Fruit fly (Drosophila melanogaster) whole organism, embryonic: ENCODE measurements around the gene Mco4.

Experiments used
- Atf-2 ChIP-seq: fragments of 200-800 bp; sonication (Bioruptor generic); optimal IDR thresholded peaks from 2 replicates; lab custom pipeline; 2016; ENCODE audit warnings: missing biosample characterization, missing genetic modification characterization
- CG10321 ChIP-seq: fragments of 200-800 bp; sonication (Bioruptor generic); IDR thresholded peaks from 2 replicates; pipeline ENCODE4 v1.3.6; 2022; ENCODE audit warnings: missing biosample characterization, missing genetic modification characterization
- CG10543 ChIP-seq: fragments of 200-800 bp; sonication (Bioruptor generic); optimal IDR thresholded peaks from 3 replicates; lab custom pipeline; 2017; ENCODE audit warnings: missing biosample characterization, mild to moderate bottlenecking, missing genetic modification characterization, moderate library complexity
- CG10959 ChIP-seq: fragments of 200-800 bp; sonication (Bioruptor generic); IDR thresholded peaks from 2 replicates; pipeline ENCODE4 v1.3.6; 2022; ENCODE audit warnings: missing biosample characterization, missing genetic modification characterization
- CG11247 ChIP-seq: fragments of 200-800 bp; sonication (Bioruptor generic); IDR thresholded peaks from 2 replicates; pipeline ENCODE4 v1.3.6; 2022; ENCODE audit warnings: missing biosample characterization, missing genetic modification characterization
- CG11696 ChIP-seq: fragments of 200-800 bp; sonication (Bioruptor generic); IDR thresholded peaks from 2 replicates; pipeline ENCODE4 v1.3.6; 2022; ENCODE audit warnings: missing biosample characterization, missing genetic modification characterization
- CG12071 ChIP-seq: fragments of 200-800 bp; sonication (Bioruptor generic); optimal IDR thresholded peaks from 3 replicates; lab custom pipeline; 2018; ENCODE audit warnings: missing biosample characterization, mild to moderate bottlenecking, missing genetic modification characterization
- CG12391 ChIP-seq: fragments of 200-800 bp; sonication (Bioruptor generic); optimal IDR thresholded peaks from 3 replicates; lab custom pipeline; 2018; ENCODE audit warnings: missing biosample characterization, mild to moderate bottlenecking, missing genetic modification characterization, moderate library complexity
- CG14050 ChIP-seq: fragments of 200-800 bp; sonication (Bioruptor generic); IDR thresholded peaks from 3 replicates; pipeline ENCODE4 v1.3.6; 2022; ENCODE audit warnings: missing biosample characterization, missing genetic modification characterization
- CG14667 ChIP-seq: fragments of 200-800 bp; sonication (Bioruptor generic); IDR thresholded peaks from 2 replicates; pipeline ENCODE4 v1.3.6; 2022; ENCODE audit warnings: missing biosample characterization, missing genetic modification characterization
- CG17328 ChIP-seq: fragments of 200-800 bp; sonication (Bioruptor generic); IDR thresholded peaks from 2 replicates; pipeline ENCODE4 v1.3.6; 2022; ENCODE audit warnings: missing biosample characterization, missing genetic modification characterization
- CG17568 ChIP-seq: fragments of 200-800 bp; sonication (Bioruptor generic); optimal IDR thresholded peaks from 2 replicates; lab custom pipeline; 2018; ENCODE audit warnings: missing biosample characterization, mild to moderate bottlenecking, missing genetic modification characterization, moderate library complexity
- CG18764 ChIP-seq: fragments of 200-800 bp; sonication (Bioruptor generic); optimal IDR thresholded peaks from 3 replicates; lab custom pipeline; 2016; ENCODE audit warnings: missing biosample characterization, missing genetic modification characterization
- CG3838 ChIP-seq: fragments of 200-800 bp; sonication (Bioruptor generic); optimal IDR thresholded peaks from 3 replicates; lab custom pipeline; 2016; ENCODE audit warnings: missing biosample characterization, missing genetic modification characterization
- CG3847 ChIP-seq: fragments of 200-800 bp; sonication (Bioruptor generic); IDR thresholded peaks from 2 replicates; pipeline ENCODE4 v1.3.6; 2022; ENCODE audit warnings: missing biosample characterization, missing genetic modification characterization
- CG6765 ChIP-seq: fragments of 200-800 bp; sonication (Bioruptor generic); optimal IDR thresholded peaks from 3 replicates; lab custom pipeline; 2017; ENCODE audit warnings: missing biosample characterization, mild to moderate bottlenecking, missing genetic modification characterization
- CG6813 ChIP-seq: fragments of 200-800 bp; sonication (Bioruptor generic); optimal IDR thresholded peaks from 2 replicates; lab custom pipeline; 2017; ENCODE audit warnings: missing biosample characterization, missing genetic modification characterization, mild to moderate bottlenecking, moderate library complexity, missing genetic modification reagents
- CG7839 ChIP-seq: fragments of 200-800 bp; sonication (Bioruptor generic); optimal IDR thresholded peaks from 3 replicates; lab custom pipeline; 2018; ENCODE audit warnings: missing biosample characterization, mild to moderate bottlenecking, missing genetic modification characterization, moderate library complexity
- CG7928 ChIP-seq: fragments of 200-800 bp; sonication (Bioruptor generic); optimal IDR thresholded peaks from 2 replicates; lab custom pipeline; 2017; ENCODE audit warnings: missing biosample characterization, mild to moderate bottlenecking, missing genetic modification characterization
- CG8290 ChIP-seq, 3 experiments: fragments of 200-800 bp; sonication (Bioruptor generic); optimal IDR thresholded peaks; 2 replicates each; lab custom pipeline; 2016 to 2019; ENCODE audit warnings: missing biosample characterization in 3 of 3, missing genetic modification characterization in 3 of 3, mild to moderate bottlenecking in 2 of 3, moderate library complexity in 1 of 3
- CG8944 ChIP-seq: fragments of 200-800 bp; sonication (Bioruptor generic); optimal IDR thresholded peaks from 3 replicates; lab custom pipeline; 2016; ENCODE audit warnings: missing biosample characterization, missing genetic modification characterization
- CG9215 ChIP-seq: fragments of 200-800 bp; sonication (Bioruptor generic); IDR thresholded peaks from 2 replicates; pipeline ENCODE4 v1.3.6; 2022; ENCODE audit warnings: missing biosample characterization, missing genetic modification characterization
- CG9797 ChIP-seq: fragments of 200-800 bp; sonication (Bioruptor generic); optimal IDR thresholded peaks from 3 replicates; lab custom pipeline; 2018; ENCODE audit warnings: missing biosample characterization, mild to moderate bottlenecking, missing genetic modification characterization
- CG9876 ChIP-seq: fragments of 200-800 bp; sonication (Bioruptor generic); optimal IDR thresholded peaks from 2 replicates; lab custom pipeline; 2016; ENCODE audit warnings: missing biosample characterization, missing genetic modification characterization
- CHES-1-like ChIP-seq: fragments of 200-800 bp; sonication (Bioruptor generic); optimal IDR thresholded peaks from 2 replicates; lab custom pipeline; 2016; ENCODE audit warnings: missing biosample characterization, missing genetic modification characterization
- Camta ChIP-seq: fragments of 200-800 bp; sonication (Bioruptor generic); optimal IDR thresholded peaks from 2 replicates; lab custom pipeline; 2016; ENCODE audit warnings: missing biosample characterization, missing genetic modification characterization
- CkIIα-i1 ChIP-seq: fragments of 200-800 bp; sonication (Bioruptor generic); IDR thresholded peaks from 2 replicates; pipeline ENCODE4 v1.3.6; 2022; ENCODE audit warnings: missing biosample characterization, missing genetic modification characterization
- D19A ChIP-seq: fragments of 200-800 bp; optimal IDR thresholded peaks from 3 replicates; lab custom pipeline; 2019; ENCODE audit warnings: missing biosample characterization, mild to moderate bottlenecking, missing genetic modification characterization, moderate library complexity
- ERR ChIP-seq: fragments of 200-800 bp; sonication (Bioruptor generic); optimal IDR thresholded peaks from 2 replicates; lab custom pipeline; 2016; ENCODE audit warnings: missing biosample characterization, missing genetic modification characterization
- Nf-YC ChIP-seq: fragments of 200-800 bp; optimal IDR thresholded peaks from 3 replicates; lab custom pipeline; 2019; ENCODE audit warnings: missing biosample characterization, mild to moderate bottlenecking, missing genetic modification characterization, moderate library complexity
- Xbp1 ChIP-seq: fragments of 200-800 bp; sonication (Bioruptor generic); optimal IDR thresholded peaks from 3 replicates; lab custom pipeline; 2016; ENCODE audit warnings: missing biosample characterization, mild to moderate bottlenecking, missing genetic modification characterization
- abd-A ChIP-seq: fragments of 200-800 bp; sonication (Bioruptor generic); optimal IDR thresholded peaks from 3 replicates; lab custom pipeline; 2019; ENCODE audit warnings: missing biosample characterization, mild to moderate bottlenecking, missing genetic modification characterization, moderate library complexity
- dmrt11E ChIP-seq: fragments of 200-800 bp; sonication (Bioruptor generic); optimal IDR thresholded peaks from 3 replicates; lab custom pipeline; 2018; ENCODE audit warnings: missing biosample characterization, mild to moderate bottlenecking, missing genetic modification characterization, moderate library complexity
- dmrt99B ChIP-seq: fragments of 200-800 bp; sonication (Bioruptor generic); optimal IDR thresholded peaks from 2 replicates; lab custom pipeline; 2018; ENCODE audit warnings: missing biosample characterization, mild to moderate bottlenecking, missing genetic modification characterization, moderate library complexity
- fd3F ChIP-seq: fragments of 200-800 bp; sonication (Bioruptor generic); optimal IDR thresholded peaks from 2 replicates; lab custom pipeline; 2018; ENCODE audit warnings: missing biosample characterization, mild to moderate bottlenecking, missing genetic modification characterization, moderate library complexity
- fu2 ChIP-seq: fragments of 200-800 bp; sonication (Bioruptor generic); optimal IDR thresholded peaks from 2 replicates; lab custom pipeline; 2016; ENCODE audit warnings: missing biosample characterization, missing genetic modification characterization
- insv ChIP-seq, 2 experiments: fragments of 200-800 bp; sonication (Bioruptor generic); optimal IDR thresholded peaks; 3 replicates each; lab custom pipeline; 2016 to 2018; ENCODE audit warnings: missing biosample characterization in 2 of 2, missing genetic modification characterization in 2 of 2
- lbe ChIP-seq: fragments of 200-800 bp; sonication (Bioruptor generic); optimal IDR thresholded peaks from 2 replicates; lab custom pipeline; 2016; ENCODE audit warnings: missing biosample characterization, mild to moderate bottlenecking, missing genetic modification characterization
- odd ChIP-seq: fragments of 200-800 bp; sonication (Bioruptor generic); optimal IDR thresholded peaks from 2 replicates; lab custom pipeline; 2017; ENCODE audit warnings: missing biosample characterization, mild to moderate bottlenecking, missing genetic modification characterization
- peb ChIP-seq: fragments of 200-800 bp; sonication (Bioruptor generic); IDR thresholded peaks from 2 replicates; pipeline ENCODE4 v1.3.6; 2022; ENCODE audit warnings: missing biosample characterization, missing genetic modification characterization
- ranshi ChIP-seq: fragments of 200-800 bp; sonication (Bioruptor generic); IDR thresholded peaks from 2 replicates; pipeline ENCODE4 v1.3.6; 2022; ENCODE audit warnings: missing biosample characterization, missing genetic modification characterization
- row ChIP-seq: fragments of 200-800 bp; sonication (Bioruptor generic); IDR thresholded peaks from 3 replicates; pipeline ENCODE4 v1.3.6; 2022; ENCODE audit warnings: missing biosample characterization, missing genetic modification characterization
- sc ChIP-seq, 3 experiments: fragments of >200 bp in 2 of 3; fragments of 200-800 bp in 1 of 3; sonication (Bioruptor generic) in 1 of 3; optimal IDR thresholded peaks; 2 replicates in 2 of 3; 3 replicates in 1 of 3; lab custom pipeline; 2017; ENCODE audit warnings: mild to moderate bottlenecking in 1 of 3, missing biosample characterization in 1 of 3, missing genetic modification characterization in 1 of 3, missing genetic modification reagents in 1 of 3
- scrt ChIP-seq: fragments of 200-800 bp; sonication (Bioruptor generic); optimal IDR thresholded peaks from 2 replicates; lab custom pipeline; 2018; ENCODE audit warnings: missing biosample characterization, mild to moderate bottlenecking, missing genetic modification characterization, moderate library complexity
- seq ChIP-seq: fragments of 200-800 bp; sonication (Bioruptor generic); IDR thresholded peaks from 2 replicates; pipeline ENCODE4 v1.3.6; 2022; ENCODE audit warnings: missing biosample characterization, missing genetic modification characterization
- sima ChIP-seq: fragments of 200-800 bp; sonication (Bioruptor generic); optimal IDR thresholded peaks from 2 replicates; lab custom pipeline; 2016; ENCODE audit warnings: missing biosample characterization, missing genetic modification characterization
- sug ChIP-seq: fragments of 200-800 bp; optimal IDR thresholded peaks from 2 replicates; lab custom pipeline; 2019; ENCODE audit warnings: missing biosample characterization, mild to moderate bottlenecking, missing genetic modification characterization, moderate library complexity
- tap ChIP-seq: fragments of 200-800 bp; optimal IDR thresholded peaks from 3 replicates; lab custom pipeline; 2019; ENCODE audit warnings: missing biosample characterization, mild to moderate bottlenecking, missing genetic modification characterization, moderate library complexity
- trem ChIP-seq: fragments of 200-800 bp; optimal IDR thresholded peaks from 3 replicates; lab custom pipeline; 2019; ENCODE audit warnings: missing biosample characterization, mild to moderate bottlenecking, missing genetic modification characterization, moderate library complexity
- twi ChIP-seq: fragments of 200-800 bp; optimal IDR thresholded peaks from 2 replicates; lab custom pipeline; 2019; ENCODE audit warnings: missing biosample characterization, mild to moderate bottlenecking, missing genetic modification characterization, moderate library complexity
- zf30C ChIP-seq: fragments of 200-800 bp; sonication (Bioruptor generic); optimal IDR thresholded peaks from 3 replicates; lab custom pipeline; 2018; ENCODE audit warnings: missing biosample characterization, mild to moderate bottlenecking, missing genetic modification characterization

The Mco4 gene

dm6 chrX:17820252-17820651 is 35.7 kb downstream of the Mco4 start (continued):
- TF ChIP-seq fd3F (GFP tag; lab: Kevin White, UChicago) (no peak), sima (no peak), D19A (tag; lab: Kevin White, UChicago) (no peak), CG14667 (no peak), CG10543 (GFP tag; lab: Kevin White, UChicago) (no peak), ERR (GFP tag; lab: Kevin White, UChicago) (no peak), CG7839 (tag; lab: Kevin White, UChicago) (peak; percentile 47), CG9876 (GFP tag; lab: Kevin White, UChicago) (peak; percentile 48), zf30C (no peak), lbe (no peak), CG6813 (GFP tag; lab: Kevin White, UChicago) (no peak), insv (GFP tag; optimal IDR thresholded peaks at IDR 0.05; lab: Kevin White, UChicago) (peak in 1 of 2 experiments; percentile 59), dmrt11E (tag; lab: Kevin White, UChicago) (peak; percentile 0), CG17568 (GFP tag; lab: Kevin White, UChicago) (no peak), CG14050 (GFP tag; lab: Robert Waterston, UW) (no peak), CG12071 (GFP tag; lab: Kevin White, UChicago) (no peak), CG3847 (GFP tag; lab: Robert Waterston, UW) (peak; percentile 30), CG10959 (GFP tag; lab: Robert Waterston, UW) (no peak), Xbp1 (GFP tag; lab: Kevin White, UChicago) (peak; percentile 66), odd (no peak), dmrt99B (tag; lab: Kevin White, UChicago) (no peak), CG17328 (no peak), abd-A (tag; lab: Kevin White, UChicago) (peak; percentile 40), Atf-2 (GFP tag; lab: Kevin White, UChicago) (no peak), CG6765 (GFP tag; lab: Kevin White, UChicago) (no peak), tap (tag; lab: Kevin White, UChicago) (no peak), Camta (no peak), CG3838 (GFP tag; lab: Kevin White, UChicago) (no peak), CHES-1-like (GFP tag; lab: Kevin White, UChicago) (no peak), CG9797 (no peak), sug (tag; lab: Kevin White, UChicago) (peak; percentile 33), sc (optimal IDR thresholded peaks at IDR 0.05; lab: Kevin White, UChicago) (no peak), sc (GFP tag; optimal IDR thresholded peaks at IDR 0.05; lab: Kevin White, UChicago) (no peak), row (GFP tag; lab: Robert Waterston, UW) (no peak), Nf-YC (tag; lab: Kevin White, UChicago) (peak; percentile 29), CkIIα-i1 (no peak), scrt (GFP tag; lab: Kevin White, UChicago) (no peak), fu2 (GFP tag; lab: Kevin White, UChicago) (no peak), peb (GFP tag; lab: Robert Waterston, UW) (no peak), twi (no peak), CG12391 (tag; lab: Kevin White, UChicago) (peak; percentile 19), CG9215 (GFP tag; lab: Robert Waterston, UW) (no peak; the same call in 1 of the 2 replicates), trem (tag; lab: Kevin White, UChicago) (peak; percentile 30), CG11696 (no peak), CG18764 (no peak), ranshi (no peak), CG11247 (GFP tag; lab: Robert Waterston, UW) (peak; percentile 60), seq (GFP tag; lab: Robert Waterston, UW) (no peak), CG10321 (GFP tag; lab: Robert Waterston, UW) (no peak), CG8944 (GFP tag; lab: Kevin White, UChicago) (no peak), CG7928 (GFP tag; lab: Kevin White, UChicago) (no peak), CG8290 (GFP tag; optimal IDR thresholded peaks at IDR 0.05; lab: Kevin White, UChicago) (peak; percentile 2), CG8290 (tag; optimal IDR thresholded peaks at IDR 0.05; lab: Kevin White, UChicago) (peak in 1 of 2 experiments; percentile 79)
